Fruit fly (Drosophila melanogaster): Measurements from ENCODE around the gene CG17190.
A peak's percentile ranks its signal among the peaks of the same experiment; 100 is the strongest.

DNA sequence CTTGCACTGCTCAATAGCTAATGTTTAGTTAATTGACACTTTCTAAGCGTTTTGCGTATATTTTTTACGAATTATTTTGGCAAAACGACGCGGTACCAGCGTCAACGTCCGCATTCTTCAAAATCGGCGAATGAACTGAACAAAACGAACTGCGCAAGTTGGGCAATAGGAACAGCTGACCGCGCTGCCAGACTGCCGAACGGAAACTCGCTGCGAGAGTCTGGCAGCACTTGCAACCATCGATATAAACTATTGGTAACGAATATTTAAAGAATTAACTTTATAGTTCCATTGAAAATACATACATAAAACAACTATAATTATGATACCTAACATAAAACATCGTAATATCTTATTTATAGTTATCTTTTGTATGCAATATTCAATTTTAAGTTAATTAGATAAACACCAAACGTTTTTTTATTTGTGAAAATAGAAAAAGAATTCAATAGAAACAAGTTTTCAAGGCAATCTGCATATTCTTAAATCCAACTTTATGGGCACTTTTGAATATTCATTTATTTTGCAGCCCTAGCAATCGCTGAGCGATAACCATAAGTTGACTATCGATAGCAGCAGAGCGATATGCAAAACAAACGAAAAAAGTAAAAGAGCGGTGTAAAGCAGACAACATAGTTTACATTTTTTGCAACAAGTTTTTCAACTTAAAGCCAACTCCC, 4.8 kb downstream of the CG17190 start, which contains the start of the genes Hs6st and MED25:
- TF ChIP-seq cyc (GFP tag; optimal IDR thresholded peaks at IDR 0.05), result peak; percentile 79
- TF ChIP-seq CG10669 (GFP tag; optimal IDR thresholded peaks at IDR 0.05), result no peak
- no peak for TF ChIP-seq CG8632 (GFP tag; optimal IDR thresholded peaks at IDR 0.05)
- no peak for TF ChIP-seq CG6854 (GFP tag; optimal IDR thresholded peaks at IDR 0.05)
- TF ChIP-seq CG3032 (tag; optimal IDR thresholded peaks at IDR 0.05), result no peak
- no peak for TF ChIP-seq CG9139 (GFP tag; optimal IDR thresholded peaks at IDR 0.05)
- TF ChIP-seq OdsH (GFP tag; optimal IDR thresholded peaks at IDR 0.05), result no peak
- no peak for TF ChIP-seq Sox14 (GFP tag; optimal IDR thresholded peaks at IDR 0.05)
- TF ChIP-seq achi (GFP tag; optimal IDR thresholded peaks at IDR 0.05), result no peak

Measured in whole organism, prepupa.